Fruit fly (Drosophila melanogaster) Kc167 (cell line): ENCODE results near the gene CAH7.

ENCODE experiments used
- Myc ChIP-seq: fragments of >200 bp; optimal IDR thresholded peaks from 2 replicates; lab custom pipeline; 2017; ENCODE audit warnings: missing external identifiers
- Sin3A ChIP-seq: fragments of >200 bp; optimal IDR thresholded peaks from 2 replicates; lab custom pipeline; 2018; ENCODE audit warnings: missing external identifiers
- insv ChIP-seq: fragments of >200 bp; optimal IDR thresholded peaks from 3 replicates; lab custom pipeline; 2018; ENCODE audit warnings: missing external identifiers
- psq ChIP-seq: fragments of >200 bp; optimal IDR thresholded peaks from 2 replicates; lab custom pipeline; 2017; ENCODE audit warnings: missing external identifiers

dm6 chr3R:10080699-10081098 lies 31.3 kb upstream of the CAH7 start:
- no peak for TF ChIP-seq Myc (lab: Kevin White, UChicago)
- TF ChIP-seq Sin3A, result no peak
- no peak for TF ChIP-seq insv (lab: Kevin White, UChicago)
- TF ChIP-seq psq (lab: Kevin White, UChicago), result no peak
